Worm (Caenorhabditis elegans) whole organism, late embryonic: ENCODE results near the gene idi-1.

ENCODE experiments used
- C08G9.2 ChIP-seq: sonication (generic microtip); optimal IDR thresholded peaks from 2 replicates; lab custom pipeline; 2016; ENCODE audit warnings: mild to moderate bottlenecking, missing genetic modification characterization, moderate library complexity, missing compliant biosample characterization
- F13H6.1 ChIP-seq: sonication (generic microtip); optimal IDR thresholded peaks from 2 replicates; lab custom pipeline; 2016; ENCODE audit warnings: missing genetic modification characterization, missing compliant biosample characterization
- ama-1 ChIP-seq: fragments of 150-350 bp; optimal IDR thresholded peaks from 2 replicates; lab custom pipeline; 2014
- ceh-2 ChIP-seq: sonication (generic microtip); optimal IDR thresholded peaks from 2 replicates; lab custom pipeline; 2016; ENCODE audit warnings: missing genotype, missing genetic modification characterization, missing compliant biosample characterization
- ceh-34 ChIP-seq: sonication (generic microtip); optimal IDR thresholded peaks from 2 replicates; lab custom pipeline; 2016; ENCODE audit warnings: mild to moderate bottlenecking, missing genetic modification characterization, missing compliant biosample characterization
- dmd-4 ChIP-seq: sonication (generic microtip); optimal IDR thresholded peaks from 2 replicates; lab custom pipeline; 2016; ENCODE audit warnings: borderline replicate concordance, missing genetic modification characterization, missing compliant biosample characterization
- dve-1 ChIP-seq: sonication (generic microtip); optimal IDR thresholded peaks from 2 replicates; lab custom pipeline; 2017; ENCODE audit warnings: antibody characterized with exemption, mild to moderate bottlenecking, missing genetic modification characterization, missing compliant biosample characterization
- hlh-13 ChIP-seq: fragments of 200-800 bp; sonication (Bioruptor generic); optimal IDR thresholded peaks from 2 replicates; lab custom pipeline; 2018; ENCODE audit warnings: mild to moderate bottlenecking, missing genetic modification characterization, missing compliant biosample characterization
- pag-3 ChIP-seq: sonication (generic microtip); optimal IDR thresholded peaks from 2 replicates; lab custom pipeline; 2016; ENCODE audit warnings: missing compliant biosample characterization, missing genetic modification characterization, borderline replicate concordance
- pha-4 ChIP-seq: fragments of 150-350 bp; optimal IDR thresholded peaks from 2 replicates; lab custom pipeline; 2018; ENCODE audit warnings: missing biosample characterization, missing genetic modification reagents, missing genetic modification characterization
- ref-2 ChIP-seq: sonication (generic microtip); optimal IDR thresholded peaks from 2 replicates; lab custom pipeline; 2016; ENCODE audit warnings: missing genetic modification characterization, missing compliant biosample characterization
- sdc-2 ChIP-seq: sonication (generic microtip); optimal IDR thresholded peaks from 2 replicates; lab custom pipeline; 2016; ENCODE audit warnings: missing genotype, missing genetic modification characterization, missing compliant biosample characterization
- unc-3 ChIP-seq, 2 experiments: fragments of 200-800 bp in 1 of 2; sonication (Bioruptor generic) in 1 of 2; sonication (generic microtip) in 1 of 2; conservative IDR thresholded peaks in 1 of 2; optimal IDR thresholded peaks in 1 of 2; 2 replicates each; pipeline versions ENCODE4 v1.3.6 to Lab custom; 2016 to 2022; ENCODE audit warnings: missing compliant biosample characterization in 2 of 2, missing genetic modification characterization in 2 of 2, missing genetic modification reagents in 1 of 2
- unc-55 ChIP-seq: sonication (generic microtip); optimal IDR thresholded peaks from 2 replicates; lab custom pipeline; 2017; ENCODE audit warnings: missing biosample characterization, missing genetic modification reagents, missing genetic modification characterization
- zip-5 ChIP-seq: sonication (generic microtip); optimal IDR thresholded peaks from 2 replicates; lab custom pipeline; 2016; ENCODE audit warnings: missing genetic modification characterization, missing compliant biosample characterization

Gene idi-1

DNA sequence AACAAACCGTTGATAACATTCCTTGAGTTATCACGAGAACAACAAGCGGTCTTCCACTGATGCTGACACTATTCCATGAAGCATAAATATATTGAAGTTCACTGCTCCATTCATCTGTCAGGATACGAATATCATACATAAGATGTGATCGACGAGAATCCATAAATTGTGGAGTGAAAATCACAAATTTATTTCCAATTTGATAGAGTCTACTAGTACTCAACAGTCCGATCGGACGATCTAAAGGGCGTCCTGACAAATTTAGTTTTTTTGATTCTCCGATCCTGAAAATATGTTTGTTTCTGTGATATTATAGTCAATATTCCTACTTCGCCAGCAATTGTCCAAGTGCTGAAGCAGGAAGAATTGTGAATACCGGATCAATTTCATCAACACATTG lies 50.7 kb downstream of the idi-1 start:
- no peak for TF ChIP-seq pha-4 (tag; lab: Kevin White, UChicago)
- no peak for TF ChIP-seq ceh-2
- TF ChIP-seq dmd-4 (tag; lab: Kevin White, UChicago): no peak
- no peak for TF ChIP-seq ref-2 (tag; lab: Kevin White, UChicago)
- no peak for TF ChIP-seq sdc-2 (tag; lab: Kevin White, UChicago)
- TF ChIP-seq F13H6.1 (tag; lab: Kevin White, UChicago): no peak
- TF ChIP-seq hlh-13 (GFP tag; lab: Kevin White, UChicago): no peak
- TF ChIP-seq dve-1 (tag; lab: Kevin White, UChicago): no peak
- no peak for TF ChIP-seq unc-3 (GFP tag; conservative IDR thresholded peaks at IDR 0.05; lab: Robert Waterston, UW)
- no peak for TF ChIP-seq unc-3 (tag; optimal IDR thresholded peaks at IDR 0.05; lab: Kevin White, UChicago)
- no peak for TF ChIP-seq ama-1 (lab: Kevin White, UChicago)
- no peak for TF ChIP-seq unc-55 (GFP tag; lab: Kevin White, UChicago)
- TF ChIP-seq pag-3 (tag; lab: Kevin White, UChicago): no peak
- no peak for TF ChIP-seq ceh-34 (tag; lab: Kevin White, UChicago)
- no peak for TF ChIP-seq C08G9.2 (tag; lab: Kevin White, UChicago)
- TF ChIP-seq zip-5 (tag; lab: Kevin White, UChicago): no peak
